Worm (Caenorhabditis elegans) whole organism, L3 larva: ENCODE data around the gene F54F2.7.

Experiments used
- R02D3.7 ChIP-seq: fragments of 150-350 bp; optimal IDR thresholded peaks from 2 replicates; lab custom pipeline; 2014; ENCODE audit warnings: missing biosample characterization, missing genetic modification characterization
- ZK546.5 ChIP-seq: sonication (generic microtip); optimal IDR thresholded peaks from 2 replicates; lab custom pipeline; 2017; ENCODE audit warnings: missing biosample characterization, missing genetic modification characterization
- aly-2 ChIP-seq: fragments of 150-350 bp; optimal IDR thresholded peaks from 2 replicates; lab custom pipeline; 2014; ENCODE audit warnings: missing biosample characterization, missing genetic modification characterization
- ama-1 ChIP-seq: fragments of 150-350 bp; optimal IDR thresholded peaks from 2 replicates; lab custom pipeline; 2018
- ceh-16 ChIP-seq: sonication (generic microtip); optimal IDR thresholded peaks from 2 replicates; lab custom pipeline; 2017; ENCODE audit warnings: missing biosample characterization, missing genetic modification characterization
- ceh-28 ChIP-seq: fragments of 150-350 bp; optimal IDR thresholded peaks from 2 replicates; lab custom pipeline; 2014; ENCODE audit warnings: missing biosample characterization, missing genetic modification reagents, missing genetic modification characterization
- ceh-82 ChIP-seq: fragments of 150-350 bp; optimal IDR thresholded peaks from 2 replicates; lab custom pipeline; 2014; ENCODE audit warnings: missing biosample characterization, missing genetic modification characterization
- ceh-9 ChIP-seq: sonication (generic microtip); optimal IDR thresholded peaks from 2 replicates; lab custom pipeline; 2018; ENCODE audit warnings: missing biosample characterization, missing genetic modification characterization
- daf-12 ChIP-seq: fragments of 150-350 bp; optimal IDR thresholded peaks from 2 replicates; lab custom pipeline; 2014; ENCODE audit warnings: missing biosample characterization, missing genetic modification reagents, missing genetic modification characterization
- egl-27 ChIP-seq: sonication (generic microtip); optimal IDR thresholded peaks from 4 replicates; lab custom pipeline; 2017; ENCODE audit warnings: missing biosample characterization, missing genetic modification reagents, missing genetic modification characterization
- egl-5 ChIP-seq: fragments of 150-350 bp; optimal IDR thresholded peaks from 2 replicates; lab custom pipeline; 2017; ENCODE audit warnings: missing biosample characterization, missing genetic modification reagents, missing genetic modification characterization, inconsistent platforms
- elt-1 ChIP-seq: fragments of 150-350 bp; optimal IDR thresholded peaks from 2 replicates; lab custom pipeline; 2014; ENCODE audit warnings: missing biosample characterization, missing genetic modification characterization
- elt-2 ChIP-seq: sonication (generic microtip); optimal IDR thresholded peaks from 2 replicates; lab custom pipeline; 2016; ENCODE audit warnings: missing genetic modification reagents, mild to moderate bottlenecking, missing genetic modification characterization, missing compliant biosample characterization
- elt-3 ChIP-seq, 3 experiments: fragments of 150-350 bp in 1 of 3; sonication (generic microtip) in 2 of 3; optimal IDR thresholded peaks; 2 replicates in 2 of 3; 4 replicates in 1 of 3; lab custom pipeline; 2014 to 2017; ENCODE audit warnings: missing biosample characterization in 3 of 3, missing genetic modification characterization in 3 of 3
- eor-1 ChIP-seq, 2 experiments: fragments of 150-350 bp; optimal IDR thresholded peaks; 2 replicates each; lab custom pipeline; 2014 to 2018; ENCODE audit warnings: missing biosample characterization in 2 of 2, missing genetic modification characterization in 2 of 2
- fkh-10 ChIP-seq: sonication (generic microtip); optimal IDR thresholded peaks from 2 replicates; lab custom pipeline; 2017; ENCODE audit warnings: missing biosample characterization, missing genetic modification reagents, missing genetic modification characterization
- fkh-2 ChIP-seq: fragments of 150-350 bp; optimal IDR thresholded peaks from 2 replicates; lab custom pipeline; 2014; ENCODE audit warnings: missing biosample characterization, missing genetic modification reagents, missing genetic modification characterization
- fos-1 ChIP-seq: fragments of 150-350 bp; optimal IDR thresholded peaks from 2 replicates; lab custom pipeline; 2014; ENCODE audit warnings: missing biosample characterization, missing genetic modification characterization
- hmg-11 ChIP-seq: sonication (generic microtip); optimal IDR thresholded peaks from 2 replicates; lab custom pipeline; 2016; ENCODE audit warnings: missing genetic modification characterization, missing compliant biosample characterization
- jun-1 ChIP-seq: fragments of 150-350 bp; optimal IDR thresholded peaks from 2 replicates; lab custom pipeline; 2014; ENCODE audit warnings: missing biosample characterization, missing genetic modification reagents, missing genetic modification characterization
- lin-15B ChIP-seq: fragments of 150-350 bp; optimal IDR thresholded peaks from 2 replicates; lab custom pipeline; 2014; ENCODE audit warnings: missing biosample characterization, missing genetic modification characterization
- lin-39 ChIP-seq: fragments of 150-350 bp; optimal IDR thresholded peaks from 2 replicates; lab custom pipeline; 2018; ENCODE audit warnings: missing biosample characterization, missing genetic modification reagents, missing genetic modification characterization
- lsy-12 ChIP-seq: sonication (generic microtip); optimal IDR thresholded peaks from 2 replicates; lab custom pipeline; 2016; ENCODE audit warnings: mild to moderate bottlenecking, missing genetic modification characterization, missing compliant biosample characterization
- mdl-1 ChIP-seq: fragments of 150-350 bp; optimal IDR thresholded peaks from 2 replicates; lab custom pipeline; 2014; ENCODE audit warnings: missing biosample characterization, missing genetic modification characterization
- mml-1 ChIP-seq: fragments of 150-350 bp; sonication (generic microtip); optimal IDR thresholded peaks from 3 replicates; lab custom pipeline; 2014; ENCODE audit warnings: missing biosample characterization, missing genetic modification characterization
- nfya-1 ChIP-seq: sonication (generic microtip); optimal IDR thresholded peaks from 2 replicates; lab custom pipeline; 2017; ENCODE audit warnings: missing genetic modification characterization, mild to moderate bottlenecking, missing compliant biosample characterization, antibody characterized with exemption, moderate library complexity; ENCODE audit not compliant: insufficient read depth
- nhr-11 ChIP-seq: fragments of 150-350 bp; optimal IDR thresholded peaks from 2 replicates; lab custom pipeline; 2014; ENCODE audit warnings: missing biosample characterization, missing genetic modification characterization
- nhr-23 ChIP-seq: fragments of 150-350 bp; optimal IDR thresholded peaks from 2 replicates; lab custom pipeline; 2014; ENCODE audit warnings: missing biosample characterization, missing genetic modification reagents, missing genetic modification characterization
- nhr-237 ChIP-seq: fragments of 150-350 bp; optimal IDR thresholded peaks from 2 replicates; lab custom pipeline; 2014; ENCODE audit warnings: missing biosample characterization, missing genetic modification characterization
- nhr-25 ChIP-seq: sonication (generic microtip); optimal IDR thresholded peaks from 2 replicates; lab custom pipeline; 2017; ENCODE audit warnings: missing biosample characterization, missing genetic modification characterization
- nhr-28 ChIP-seq: fragments of 150-350 bp; optimal IDR thresholded peaks from 2 replicates; lab custom pipeline; 2014; ENCODE audit warnings: missing biosample characterization, missing genetic modification characterization
- nhr-43 ChIP-seq: sonication (generic microtip); optimal IDR thresholded peaks from 2 replicates; lab custom pipeline; 2016; ENCODE audit warnings: mild to moderate bottlenecking, missing genetic modification characterization, missing compliant biosample characterization; ENCODE audit not compliant: poor library complexity, severe bottlenecking
- nhr-67 ChIP-seq: fragments of 150-350 bp; optimal IDR thresholded peaks from 2 replicates; lab custom pipeline; 2014; ENCODE audit warnings: missing biosample characterization, missing genetic modification characterization
- nhr-76 ChIP-seq: fragments of 150-350 bp; sonication (generic microtip); optimal IDR thresholded peaks from 5 replicates; lab custom pipeline; 2014; ENCODE audit warnings: missing biosample characterization, missing genetic modification characterization
- nhr-77 ChIP-seq: fragments of 150-350 bp; optimal IDR thresholded peaks from 2 replicates; lab custom pipeline; 2014; ENCODE audit warnings: missing biosample characterization, missing genetic modification characterization
- pha-4 ChIP-seq: fragments of 150-350 bp; optimal IDR thresholded peaks from 2 replicates; lab custom pipeline; 2014; ENCODE audit warnings: missing biosample characterization, missing genetic modification reagents, missing genetic modification characterization
- pqm-1 ChIP-seq: fragments of 150-350 bp; optimal IDR thresholded peaks from 2 replicates; lab custom pipeline; 2017; ENCODE audit warnings: missing biosample characterization, missing genetic modification characterization, inconsistent platforms
- snpc-4 ChIP-seq: fragments of 150-350 bp; optimal IDR thresholded peaks from 2 replicates; lab custom pipeline; 2014; ENCODE audit warnings: missing biosample characterization, missing genetic modification characterization
- unc-39 ChIP-seq: sonication (generic microtip); optimal IDR thresholded peaks from 4 replicates; lab custom pipeline; 2017; ENCODE audit warnings: missing biosample characterization, missing genetic modification characterization
- zag-1 ChIP-seq: fragments of 150-350 bp; optimal IDR thresholded peaks from 2 replicates; lab custom pipeline; 2014; ENCODE audit warnings: missing biosample characterization, missing genetic modification characterization

The F54F2.7 gene

ce11 chrIII:8792251-8792650 is 14.9 kb downstream of the F54F2.7 start, which contains the start of gene ztf-1:
ztf-1 (minus strand) TSS chrIII:8792351.
- TF ChIP-seq zag-1 (tag; lab: Kevin White, UChicago) (no peak), nhr-28 (tag; lab: Kevin White, UChicago) (no peak)
- TF ChIP-seq, all 47 proteins: peak for 0

ce11 chrIII:8791235-8791634 is 15.9 kb downstream of the F54F2.7 start, which contains the start of the genes zfp-1 and F54F2.14:
zfp-1 (plus strand) TSS chrIII:8791535.
F54F2.14 (plus strand) TSS chrIII:8791546.
- no peak for TF ChIP-seq hmg-11 (tag; lab: Kevin White, UChicago)

ce11 chrIII:8788690-8789089 is 18.5 kb downstream of the F54F2.7 start:
- TF ChIP-seq egl-5 (peak; percentile 32), lin-15B (tag; lab: Kevin White, UChicago) (peak; percentile 17), ceh-9 (no peak), snpc-4 (tag; lab: Kevin White, UChicago) (no peak), nfya-1 (tag; lab: Kevin White, UChicago) (peak; percentile 25), lin-39 (tag; lab: Kevin White, UChicago) (peak; percentile 73), hmg-11 (tag; lab: Kevin White, UChicago) (peak; percentile 40)

- TF ChIP-seq ceh-16 (tag; lab: Kevin White, UChicago), result no peak
- TF ChIP-seq daf-12 (tag; lab: Kevin White, UChicago), result no peak
- no peak for TF ChIP-seq mml-1 (tag; lab: Kevin White, UChicago)
- no peak for TF ChIP-seq mdl-1 (tag; lab: Kevin White, UChicago)
- no peak for TF ChIP-seq hmg-11 (tag; lab: Kevin White, UChicago)
- no peak for TF ChIP-seq lsy-12 (tag; lab: Kevin White, UChicago)
- TF ChIP-seq pha-4 (tag; lab: Kevin White, UChicago), result no peak
- no peak for TF ChIP-seq ZK546.5 (tag; lab: Kevin White, UChicago)
- TF ChIP-seq nhr-23 (tag; lab: Kevin White, UChicago), result no peak
- no peak for TF ChIP-seq fkh-10
- TF ChIP-seq ceh-9, result no peak
- TF ChIP-seq fkh-2, result no peak
- TF ChIP-seq ama-1 (lab: Kevin White, UChicago), result no peak
These were observed 21.1 kb downstream of the F54F2.7 start, which contains the start of gene K02D10.8 for ce11 chrIII:8786077-8786476. K02D10.8 (plus strand) TSS chrIII:8786377.

- TF ChIP-seq zag-1 (tag; lab: Kevin White, UChicago), result no peak
- no peak for TF ChIP-seq fkh-2
- no peak for TF ChIP-seq nhr-25 (tag; lab: Kevin White, UChicago)
- TF ChIP-seq mdl-1 (tag; lab: Kevin White, UChicago), result peak; percentile 71
- peak; percentile 36 for TF ChIP-seq pqm-1 (tag; lab: Kevin White, UChicago)
- TF ChIP-seq ZK546.5 (tag; lab: Kevin White, UChicago), result no peak
- no peak for TF ChIP-seq ceh-16 (tag; lab: Kevin White, UChicago)
- no peak for TF ChIP-seq lsy-12 (tag; lab: Kevin White, UChicago)
- TF ChIP-seq nhr-11 (tag; lab: Kevin White, UChicago), result peak; percentile 36
- TF ChIP-seq nhr-76, result no peak
- TF ChIP-seq pha-4 (tag; lab: Kevin White, UChicago), result peak; percentile 96
- TF ChIP-seq nhr-237, result no peak
- no peak for TF ChIP-seq ama-1 (lab: Kevin White, UChicago)
- peak; percentile 27 for TF ChIP-seq lin-15B (tag; lab: Kevin White, UChicago)
- no peak for TF ChIP-seq nhr-43 (tag; lab: Kevin White, UChicago)
- no peak for TF ChIP-seq fos-1 (tag; lab: Kevin White, UChicago)
- peak; percentile 28 for TF ChIP-seq elt-2
- TF ChIP-seq egl-27, result no peak
- no peak for TF ChIP-seq nhr-23 (tag; lab: Kevin White, UChicago)
- TF ChIP-seq daf-12 (tag; lab: Kevin White, UChicago), result no peak
- TF ChIP-seq ceh-28 (tag; lab: Kevin White, UChicago), result no peak
- TF ChIP-seq nhr-77 (tag; lab: Kevin White, UChicago), result no peak
- peak; percentile 80 for TF ChIP-seq lin-39 (tag; lab: Kevin White, UChicago)
- TF ChIP-seq nfya-1 (tag; lab: Kevin White, UChicago), result peak; percentile 64
- TF ChIP-seq hmg-11 (tag; lab: Kevin White, UChicago), result no peak
- TF ChIP-seq fkh-10, result no peak
- peak; percentile 69 for TF ChIP-seq jun-1 (tag; lab: Kevin White, UChicago)
- TF ChIP-seq mml-1 (tag; lab: Kevin White, UChicago), result no peak
- TF ChIP-seq unc-39, result no peak
- no peak for TF ChIP-seq ceh-9
- TF ChIP-seq nhr-28 (tag; lab: Kevin White, UChicago), result no peak
- no peak for TF ChIP-seq ceh-82
- TF ChIP-seq R02D3.7 (tag; lab: Kevin White, UChicago), result no peak
- no peak for TF ChIP-seq eor-1 (tag; optimal IDR thresholded peaks at IDR 0.05; lab: Kevin White, UChicago)
- TF ChIP-seq elt-1 (tag; lab: Kevin White, UChicago), result no peak
- no peak for TF ChIP-seq nhr-67
- no peak for TF ChIP-seq aly-2
- no peak for TF ChIP-seq elt-3 (tag; optimal IDR thresholded peaks at IDR 0.05; lab: Kevin White, UChicago)
These were observed 21.7 kb downstream of the F54F2.7 start for ce11 chrIII:8785426-8785825.
